Worm (Caenorhabditis elegans): ENCODE measurements around the gene W03G1.5.

W03G1.5 gene

DNA sequence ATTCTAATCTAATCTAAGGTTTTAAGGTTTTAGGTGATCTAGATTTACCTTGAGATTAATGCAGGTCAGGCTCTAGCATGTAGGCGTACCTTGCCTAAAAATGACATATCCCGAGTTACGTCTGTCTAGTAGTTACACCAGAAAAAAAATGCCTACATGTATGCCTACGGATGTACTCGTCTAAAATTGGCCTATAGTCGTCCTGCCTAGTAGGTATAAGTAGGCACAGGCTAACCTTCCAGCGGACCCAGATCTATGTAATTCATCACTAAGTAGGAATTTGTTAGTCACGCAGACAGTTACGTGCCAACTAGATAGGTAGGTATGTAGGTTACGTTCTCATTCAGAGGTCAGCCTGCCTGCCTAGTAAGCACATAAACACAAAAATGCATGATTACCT, 39.0 kb downstream of the W03G1.5 start:
- no peak for TF ChIP-seq ceh-13 (GFP tag; optimal IDR thresholded peaks at IDR 0.05)
- TF ChIP-seq tra-4 (tag; optimal IDR thresholded peaks at IDR 0.05) = no peak
- no peak for TF ChIP-seq scrt-1 (GFP tag; IDR thresholded peaks at IDR 0.05)
- TF ChIP-seq ceh-36 (tag; optimal IDR thresholded peaks at IDR 0.05) = no peak
- no peak for TF ChIP-seq hnd-1 (tag; optimal IDR thresholded peaks at IDR 0.05)
- no peak for TF ChIP-seq ama-1 (optimal IDR thresholded peaks at IDR 0.05)
- TF ChIP-seq tbx-37 (GFP tag; conservative IDR thresholded peaks at IDR 0.05) = no peak
- TF ChIP-seq sea-1 (GFP tag; conservative IDR thresholded peaks at IDR 0.05) = no peak
- TF ChIP-seq aly-1 (tag; optimal IDR thresholded peaks at IDR 0.05) = no peak
- no peak for TF ChIP-seq hmbx-1 (tag; optimal IDR thresholded peaks at IDR 0.05)
- no peak for TF ChIP-seq hmg-4 (GFP tag; optimal IDR thresholded peaks at IDR 0.05)
- no peak for TF ChIP-seq ets-7 (tag; optimal IDR thresholded peaks at IDR 0.05)
- no peak for TF ChIP-seq pes-1 (GFP tag; IDR thresholded peaks at IDR 0.05)
- no peak for TF ChIP-seq flt-1 (GFP tag; IDR thresholded peaks at IDR 0.05)
- TF ChIP-seq F13C5.2 (tag; optimal IDR thresholded peaks at IDR 0.05) = no peak
- TF ChIP-seq B0310.2 (tag; optimal IDR thresholded peaks at IDR 0.05) = no peak
- no peak for TF ChIP-seq tbx-11 (GFP tag; IDR thresholded peaks at IDR 0.05)

DNA sequence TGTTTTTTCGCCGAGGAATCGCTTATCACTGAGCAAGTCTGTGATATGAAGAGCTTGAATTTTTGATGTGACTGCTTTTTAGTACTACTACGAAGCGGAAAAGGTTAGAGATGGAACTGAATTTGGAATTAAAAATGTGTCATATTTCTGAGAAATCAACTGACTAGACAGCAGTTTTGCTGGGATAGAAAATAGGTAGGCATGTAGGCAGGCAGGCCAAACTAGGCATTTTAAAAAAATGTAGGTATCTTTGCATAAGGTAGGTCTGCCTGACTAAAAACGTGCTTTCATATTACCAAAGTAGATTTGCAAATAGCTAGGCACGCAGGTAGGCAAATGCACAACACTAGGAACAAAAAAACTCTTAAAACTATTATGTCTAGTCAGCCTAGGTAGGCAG, 39.7 kb downstream of the W03G1.5 start:
- TF ChIP-seq tbx-11 (GFP tag; IDR thresholded peaks at IDR 0.05) (no peak), ets-7 (tag; optimal IDR thresholded peaks at IDR 0.05) (no peak)

DNA sequence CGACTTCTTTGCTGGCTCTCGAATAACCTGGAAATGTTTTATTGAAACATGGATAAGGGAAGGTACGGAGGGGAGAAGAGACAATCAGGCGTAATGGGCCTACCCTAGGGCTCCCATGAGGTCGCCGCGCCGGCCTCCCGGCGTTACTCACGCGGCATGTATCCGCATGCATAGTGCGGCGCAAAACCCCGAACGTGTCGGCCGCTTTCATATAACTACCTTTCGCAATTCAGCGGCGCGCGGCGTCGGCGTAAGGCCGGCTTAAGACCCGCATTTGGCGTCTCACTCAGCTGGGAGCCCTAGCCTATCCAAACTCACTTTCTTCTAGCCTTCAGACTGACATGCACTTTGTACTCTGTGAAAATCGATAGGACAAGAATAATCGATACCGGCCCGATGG, 44.2 kb downstream of the W03G1.5 start:
- TF ChIP-seq scrt-1 (GFP tag; IDR thresholded peaks at IDR 0.05) = no peak
- no peak for TF ChIP-seq F13C5.2 (tag; optimal IDR thresholded peaks at IDR 0.05)
- TF ChIP-seq ama-1 (optimal IDR thresholded peaks at IDR 0.05) = no peak
- TF ChIP-seq ets-7 (tag; optimal IDR thresholded peaks at IDR 0.05) = no peak
- no peak for TF ChIP-seq sea-1 (GFP tag; conservative IDR thresholded peaks at IDR 0.05)
- no peak for TF ChIP-seq hmbx-1 (tag; optimal IDR thresholded peaks at IDR 0.05)
- no peak for TF ChIP-seq ceh-36 (tag; optimal IDR thresholded peaks at IDR 0.05)

DNA sequence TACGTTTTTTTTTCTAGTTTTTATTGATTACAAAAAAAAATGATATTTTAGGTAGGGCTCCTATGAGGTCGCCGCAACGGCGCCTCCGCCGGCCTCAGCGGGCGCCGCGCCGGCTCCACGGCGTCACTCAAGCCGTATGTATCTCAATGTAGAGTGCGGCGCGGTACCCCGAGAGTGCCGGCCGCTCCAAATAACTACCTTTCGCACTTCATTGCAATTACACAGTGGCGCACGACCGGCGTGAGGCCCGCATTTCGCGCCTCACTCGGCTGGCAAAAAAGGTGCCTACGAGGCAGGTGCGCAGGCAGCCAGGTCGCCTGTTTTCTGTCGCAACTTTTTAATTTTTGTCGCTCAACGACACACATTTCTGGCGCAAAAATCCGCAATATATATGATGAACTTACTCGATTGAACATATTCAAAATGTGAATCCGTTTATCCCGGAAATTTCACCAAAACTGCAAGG, 45.6 kb downstream of the W03G1.5 start, which contains the start of gene M04G7.2:
Gene M04G7.2, minus strand, starts transcription at position 416 of the 466 bp plus-strand sequence.
- no peak for TF ChIP-seq scrt-1 (GFP tag; IDR thresholded peaks at IDR 0.05)
- TF ChIP-seq tbx-11 (GFP tag; IDR thresholded peaks at IDR 0.05) = no peak
- no peak for TF ChIP-seq ets-7 (tag; optimal IDR thresholded peaks at IDR 0.05)
- TF ChIP-seq F13C5.2 (tag; optimal IDR thresholded peaks at IDR 0.05) = no peak
- no peak for TF ChIP-seq aly-1 (tag; optimal IDR thresholded peaks at IDR 0.05)
- no peak for TF ChIP-seq pes-1 (GFP tag; IDR thresholded peaks at IDR 0.05)

DNA sequence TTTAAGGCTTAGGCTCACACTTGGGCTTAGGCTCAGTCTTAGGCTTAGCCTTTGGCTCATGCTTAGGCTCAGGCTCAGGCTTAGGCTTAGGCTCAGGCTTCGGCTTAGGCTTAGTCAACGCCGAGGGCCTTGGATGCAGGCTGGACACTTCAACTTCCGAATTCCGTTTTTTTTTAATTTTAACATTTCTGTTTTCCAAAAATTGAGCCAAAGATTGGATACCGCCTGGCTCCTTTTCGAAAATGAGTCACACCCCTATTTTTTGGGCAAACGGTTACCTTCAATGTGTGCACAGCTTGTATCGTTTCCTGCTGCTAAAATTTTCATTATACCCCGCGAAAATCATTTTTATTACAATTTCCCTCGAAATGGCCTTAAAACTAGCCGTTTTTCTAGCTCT, 50.8 kb downstream of the W03G1.5 start, which contains the start of gene M04G7.1:
Gene M04G7.1, plus strand, starts transcription at position 301 of the 400 bp plus-strand sequence.
- TF ChIP-seq tbx-11 (GFP tag; IDR thresholded peaks at IDR 0.05) (no peak), sea-1 (GFP tag; conservative IDR thresholded peaks at IDR 0.05) (no peak), aly-1 (tag; optimal IDR thresholded peaks at IDR 0.05) (no peak), pes-1 (GFP tag; IDR thresholded peaks at IDR 0.05) (no peak), tbx-37 (GFP tag; conservative IDR thresholded peaks at IDR 0.05) (no peak), ceh-36 (tag; optimal IDR thresholded peaks at IDR 0.05) (no peak), hmg-4 (GFP tag; optimal IDR thresholded peaks at IDR 0.05) (no peak), F13C5.2 (tag; optimal IDR thresholded peaks at IDR 0.05) (no peak), hmbx-1 (tag; optimal IDR thresholded peaks at IDR 0.05) (no peak), ama-1 (optimal IDR thresholded peaks at IDR 0.05) (no peak), tra-4 (tag; optimal IDR thresholded peaks at IDR 0.05) (no peak), B0310.2 (tag; optimal IDR thresholded peaks at IDR 0.05) (no peak), ceh-13 (GFP tag; optimal IDR thresholded peaks at IDR 0.05) (no peak)

Data from whole organism, early embryonic.